Worm (Caenorhabditis elegans) whole organism, L4 larva: ENCODE data around the gene kreg-1.

Source experiments
- F10B5.3 ChIP-seq: sonication (generic microtip); optimal IDR thresholded peaks from 2 replicates; lab custom pipeline; 2016; ENCODE audit warnings: mild to moderate bottlenecking, missing genetic modification characterization, missing compliant biosample characterization
- F26F4.8 ChIP-seq: fragments of 200-800 bp; sonication (Bioruptor generic); conservative IDR thresholded peaks from 2 replicates; pipeline ENCODE4 v1.3.6; 2022; ENCODE audit warnings: missing genetic modification characterization, missing compliant biosample characterization
- R02D3.7 ChIP-seq: fragments of 150-350 bp; sonication (generic microtip); optimal IDR thresholded peaks from 3 replicates; lab custom pipeline; 2014; ENCODE audit warnings: missing biosample characterization, missing genetic modification characterization
- ZK337.2 ChIP-seq: fragments of 200-800 bp; sonication (Bioruptor generic); IDR thresholded peaks from 2 replicates; pipeline ENCODE4 v1.3.6; 2022; ENCODE audit warnings: missing genetic modification reagents, missing genetic modification characterization, missing compliant biosample characterization
- aly-2 ChIP-seq: sonication (generic microtip); optimal IDR thresholded peaks from 2 replicates; lab custom pipeline; 2018; ENCODE audit warnings: missing biosample characterization, missing genetic modification characterization
- ama-1 ChIP-seq: fragments of 150-350 bp; optimal IDR thresholded peaks from 2 replicates; lab custom pipeline; 2014; ENCODE audit warnings: inconsistent platforms, mixed read lengths
- ceh-32 ChIP-seq: sonication (generic microtip); optimal IDR thresholded peaks from 2 replicates; lab custom pipeline; 2016; ENCODE audit warnings: mild to moderate bottlenecking, missing genetic modification characterization, missing compliant biosample characterization; ENCODE audit not compliant: poor library complexity
- ceh-44 ChIP-seq: fragments of 200-800 bp; sonication (Bioruptor generic); IDR thresholded peaks from 2 replicates; pipeline ENCODE4 v1.3.6; 2022; ENCODE audit warnings: missing genetic modification reagents, missing genetic modification characterization, missing compliant biosample characterization
- ceh-82 ChIP-seq: sonication (generic microtip); optimal IDR thresholded peaks from 2 replicates; lab custom pipeline; 2017; ENCODE audit warnings: missing biosample characterization, missing genetic modification characterization
- ces-1 ChIP-seq: fragments of 150-350 bp; sonication (generic microtip); optimal IDR thresholded peaks from 4 replicates; lab custom pipeline; 2014; ENCODE audit warnings: missing biosample characterization, missing genetic modification reagents, missing genetic modification characterization
- cey-2 ChIP-seq: sonication (generic microtip); optimal IDR thresholded peaks from 3 replicates; lab custom pipeline; 2017; ENCODE audit warnings: missing genetic modification characterization, mild to moderate bottlenecking, missing compliant biosample characterization, antibody characterized with exemption, borderline replicate concordance; ENCODE audit not compliant: insufficient read depth
- daf-16 ChIP-seq, 3 experiments: sonication (generic microtip); optimal IDR thresholded peaks; 2 replicates each; lab custom pipeline; 2016 to 2017; ENCODE audit warnings: missing genetic modification characterization in 3 of 3, missing genetic modification reagents in 3 of 3, mild to moderate bottlenecking in 2 of 3, missing compliant biosample characterization in 2 of 3, missing biosample characterization in 1 of 3, moderate library complexity in 1 of 3
- daf-8 ChIP-seq: fragments of 200-800 bp; sonication (Bioruptor generic); IDR thresholded peaks from 2 replicates; pipeline ENCODE4 v1.3.6; 2022; ENCODE audit warnings: missing genetic modification characterization, missing compliant biosample characterization
- dmd-8 ChIP-seq: fragments of 200-800 bp; sonication (Bioruptor generic); IDR thresholded peaks from 2 replicates; pipeline ENCODE4 v1.3.6; 2022; ENCODE audit warnings: missing genetic modification characterization, missing compliant biosample characterization
- duxl-1 ChIP-seq: sonication (generic microtip); optimal IDR thresholded peaks from 2 replicates; lab custom pipeline; 2016; ENCODE audit warnings: mild to moderate bottlenecking, missing genetic modification characterization, moderate library complexity, missing compliant biosample characterization; ENCODE audit not compliant: poor library complexity
- dve-1 ChIP-seq: sonication (generic microtip); optimal IDR thresholded peaks from 2 replicates; lab custom pipeline; 2017; ENCODE audit warnings: antibody characterized with exemption, mild to moderate bottlenecking, missing genetic modification characterization, missing compliant biosample characterization; ENCODE audit not compliant: insufficient read depth
- fos-1 ChIP-seq: fragments of 150-350 bp; optimal IDR thresholded peaks from 2 replicates; lab custom pipeline; 2014; ENCODE audit warnings: missing biosample characterization, missing genetic modification characterization
- hlh-11 ChIP-seq: fragments of 200-800 bp; sonication (Bioruptor generic); optimal IDR thresholded peaks from 2 replicates; lab custom pipeline; 2018; ENCODE audit warnings: mild to moderate bottlenecking, missing genetic modification characterization, missing compliant biosample characterization
- hlh-30 ChIP-seq: sonication (generic microtip); optimal IDR thresholded peaks from 2 replicates; lab custom pipeline; 2017; ENCODE audit warnings: antibody characterized with exemption, mild to moderate bottlenecking, missing genetic modification characterization, missing compliant biosample characterization; ENCODE audit not compliant: insufficient read depth
- jun-1 ChIP-seq: fragments of 150-350 bp; optimal IDR thresholded peaks from 2 replicates; lab custom pipeline; 2014; ENCODE audit warnings: missing biosample characterization, missing genetic modification reagents, missing genetic modification characterization
- lin-1 ChIP-seq: fragments of 200-800 bp; sonication (Bioruptor generic); IDR thresholded peaks from 2 replicates; pipeline ENCODE4 v1.3.6; 2022; ENCODE audit warnings: missing genetic modification reagents, missing genetic modification characterization, missing compliant biosample characterization
- lin-13 ChIP-seq: fragments of 150-350 bp; optimal IDR thresholded peaks from 2 replicates; lab custom pipeline; 2014; ENCODE audit warnings: missing biosample characterization, missing genetic modification reagents, missing genetic modification characterization
- lin-15B ChIP-seq: fragments of 150-350 bp; sonication (generic microtip); optimal IDR thresholded peaks from 3 replicates; lab custom pipeline; 2014; ENCODE audit warnings: missing biosample characterization, missing genetic modification characterization
- lin-38 ChIP-seq: fragments of 200-800 bp; sonication (Bioruptor generic); IDR thresholded peaks from 2 replicates; pipeline ENCODE4 v1.3.6; 2022; ENCODE audit warnings: missing genetic modification reagents, missing genetic modification characterization, missing compliant biosample characterization
- lir-3 ChIP-seq: sonication (generic microtip); optimal IDR thresholded peaks from 2 replicates; lab custom pipeline; 2016; ENCODE audit warnings: mild to moderate bottlenecking, missing genetic modification characterization, missing compliant biosample characterization
- lsy-2 ChIP-seq, 2 experiments: fragments of 150-350 bp in 1 of 2; sonication (generic microtip) in 1 of 2; optimal IDR thresholded peaks; 2 replicates each; lab custom pipeline; 2014 to 2017; ENCODE audit warnings: missing biosample characterization in 2 of 2, missing genetic modification characterization in 2 of 2
- madf-9 ChIP-seq: fragments of 200-800 bp; sonication (Bioruptor generic); conservative IDR thresholded peaks from 2 replicates; pipeline ENCODE4 v1.3.6; 2022; ENCODE audit warnings: missing genetic modification reagents, missing genetic modification characterization, missing compliant biosample characterization
- mdt-29 ChIP-seq: fragments of 200-800 bp; sonication (Bioruptor generic); IDR thresholded peaks from 2 replicates; pipeline ENCODE4 v1.3.6; 2022; ENCODE audit warnings: missing genetic modification reagents, missing genetic modification characterization, missing compliant biosample characterization
- mep-1 ChIP-seq: fragments of 150-350 bp; sonication (generic microtip); optimal IDR thresholded peaks from 3 replicates; lab custom pipeline; 2014; ENCODE audit warnings: missing biosample characterization, missing genetic modification characterization
- mxl-2 ChIP-seq: fragments of 200-800 bp; sonication (Bioruptor generic); conservative IDR thresholded peaks from 2 replicates; pipeline ENCODE4 v1.3.6; 2022; ENCODE audit warnings: missing genetic modification reagents, missing genetic modification characterization, missing compliant biosample characterization
- nhr-102 ChIP-seq: sonication (generic microtip); optimal IDR thresholded peaks from 2 replicates; lab custom pipeline; 2016; ENCODE audit warnings: mild to moderate bottlenecking, missing genetic modification characterization, moderate library complexity, missing compliant biosample characterization
- nhr-111 ChIP-seq: fragments of 200-800 bp; sonication (Bioruptor generic); optimal IDR thresholded peaks from 2 replicates; lab custom pipeline; 2018; ENCODE audit warnings: mild to moderate bottlenecking, missing genetic modification characterization, missing compliant biosample characterization
- nhr-237 ChIP-seq: sonication (generic microtip); optimal IDR thresholded peaks from 2 replicates; lab custom pipeline; 2017; ENCODE audit warnings: missing biosample characterization, missing genetic modification characterization
- nhr-28 ChIP-seq: fragments of 150-350 bp; optimal IDR thresholded peaks from 2 replicates; lab custom pipeline; 2014; ENCODE audit warnings: missing biosample characterization, missing genetic modification characterization
- nhr-48 ChIP-seq: sonication (generic microtip); optimal IDR thresholded peaks from 2 replicates; lab custom pipeline; 2016; ENCODE audit warnings: mild to moderate bottlenecking, missing genetic modification characterization, missing compliant biosample characterization
- nhr-76 ChIP-seq: fragments of 150-350 bp; optimal IDR thresholded peaks from 2 replicates; lab custom pipeline; 2014; ENCODE audit warnings: missing biosample characterization, missing genetic modification characterization
- nhr-77 ChIP-seq: fragments of 150-350 bp; optimal IDR thresholded peaks from 2 replicates; lab custom pipeline; 2014; ENCODE audit warnings: missing biosample characterization, missing genetic modification characterization
- pqm-1 ChIP-seq: sonication (generic microtip); optimal IDR thresholded peaks from 2 replicates; lab custom pipeline; 2017; ENCODE audit warnings: missing biosample characterization, missing genetic modification characterization
- rbr-2 ChIP-seq: sonication (generic microtip); optimal IDR thresholded peaks from 2 replicates; lab custom pipeline; 2016; ENCODE audit warnings: missing genotype, missing genetic modification characterization, missing compliant biosample characterization
- saeg-2 ChIP-seq: fragments of 200-800 bp; sonication (Bioruptor generic); IDR thresholded peaks from 2 replicates; pipeline ENCODE4 v1.3.6; 2022; ENCODE audit warnings: missing genetic modification reagents, missing genetic modification characterization, missing compliant biosample characterization
- set-16 ChIP-seq: fragments of 200-800 bp; sonication (Bioruptor generic); IDR thresholded peaks from 2 replicates; pipeline ENCODE4 v1.3.6; 2022; ENCODE audit warnings: missing genetic modification reagents, missing genetic modification characterization, missing compliant biosample characterization
- snpc-4 ChIP-seq: fragments of 150-350 bp; optimal IDR thresholded peaks from 2 replicates; lab custom pipeline; 2014; ENCODE audit warnings: missing biosample characterization, missing genetic modification characterization
- spr-3 ChIP-seq: fragments of 200-800 bp; sonication (Bioruptor generic); optimal IDR thresholded peaks from 2 replicates; lab custom pipeline; 2018; ENCODE audit warnings: mild to moderate bottlenecking, missing genetic modification characterization, missing compliant biosample characterization
- tag-97 ChIP-seq: fragments of 200-800 bp; sonication (Bioruptor generic); IDR thresholded peaks from 2 replicates; pipeline ENCODE4 v1.3.6; 2022; ENCODE audit warnings: missing genetic modification characterization, missing compliant biosample characterization
- tra-1 ChIP-seq: fragments of 200-800 bp; sonication (Bioruptor generic); IDR thresholded peaks from 2 replicates; pipeline ENCODE4 v1.3.6; 2022; ENCODE audit warnings: missing genetic modification reagents, missing genetic modification characterization, missing compliant biosample characterization
- unc-130 ChIP-seq: sonication (generic microtip); optimal IDR thresholded peaks from 2 replicates; lab custom pipeline; 2016; ENCODE audit warnings: missing genetic modification reagents, missing genetic modification characterization, missing compliant biosample characterization
- vab-7 ChIP-seq: fragments of 200-800 bp; sonication (Bioruptor generic); IDR thresholded peaks from 2 replicates; pipeline ENCODE4 v1.3.6; 2022; ENCODE audit warnings: missing genetic modification reagents, missing genetic modification characterization, missing compliant biosample characterization
- zfp-2 ChIP-seq: sonication (generic microtip); optimal IDR thresholded peaks from 2 replicates; lab custom pipeline; 2016; ENCODE audit warnings: mild to moderate bottlenecking, missing genetic modification characterization, missing compliant biosample characterization
- ztf-7 ChIP-seq: fragments of 150-350 bp; optimal IDR thresholded peaks from 2 replicates; lab custom pipeline; 2014; ENCODE audit warnings: missing biosample characterization, missing genetic modification characterization

Gene kreg-1

ce11 chrX:8711141-8711645, 1.6 kb downstream of the kreg-1 start, which contains the start of gene F53A9.1 (continued):
- TF ChIP-seq ceh-44 (no peak), lir-3 (tag; lab: Kevin White, UChicago) (no peak), madf-9 (GFP tag; lab: Robert Waterston, UW) (no peak)

- TF ChIP-seq nhr-111 (GFP tag; lab: Kevin White, UChicago) (no peak), lin-1 (no peak), mxl-2 (GFP tag; lab: Robert Waterston, UW) (no peak), nhr-48 (tag; lab: Kevin White, UChicago) (peak; percentile 30), pqm-1 (peak; percentile 84), mdt-29 (GFP tag; lab: Robert Waterston, UW) (no peak), rbr-2 (tag; lab: Kevin White, UChicago) (no peak), aly-2 (tag; lab: Kevin White, UChicago) (no peak), snpc-4 (tag; lab: Kevin White, UChicago) (no peak), ces-1 (GFP tag; lab: Kevin White, UChicago) (no peak), lin-38 (GFP tag; lab: Robert Waterston, UW) (no peak), saeg-2 (GFP tag; lab: Robert Waterston, UW) (no peak), F26F4.8 (GFP tag; lab: Robert Waterston, UW) (no peak), spr-3 (no peak), nhr-102 (tag; lab: Kevin White, UChicago) (peak; percentile 0), nhr-237 (tag; lab: Kevin White, UChicago) (no peak), dmd-8 (no peak), F10B5.3 (no peak), set-16 (no peak), lin-15B (tag; lab: Kevin White, UChicago) (no peak), daf-16 (GFP tag; optimal IDR thresholded peaks at IDR 0.05; lab: Kevin White, UChicago) (no peak), daf-16 (tag; optimal IDR thresholded peaks at IDR 0.05; lab: Kevin White, UChicago) (peak; percentile 71), hlh-30 (peak; percentile 55), nhr-28 (peak; percentile 85), duxl-1 (tag; lab: Kevin White, UChicago) (no peak), unc-130 (GFP tag; lab: Kevin White, UChicago) (no peak), lsy-2 (tag; optimal IDR thresholded peaks at IDR 0.05; lab: Kevin White, UChicago) (peak in 1 of 2 experiments; percentile 4), cey-2 (tag; lab: Kevin White, UChicago) (no peak), ceh-32 (tag; lab: Kevin White, UChicago) (no peak), ztf-7 (tag; lab: Kevin White, UChicago) (peak; percentile 2), hlh-11 (peak; percentile 72), R02D3.7 (no peak), ama-1 (lab: Kevin White, UChicago) (no peak), zfp-2 (tag; lab: Kevin White, UChicago) (no peak), nhr-76 (no peak), daf-8 (GFP tag; lab: Robert Waterston, UW) (no peak), ZK337.2 (GFP tag; lab: Robert Waterston, UW) (no peak), tra-1 (GFP tag; lab: Robert Waterston, UW) (peak; percentile 64; the same call in 1 of the 2 replicates), nhr-77 (peak; percentile 61), lir-3 (tag; lab: Kevin White, UChicago) (no peak), dve-1 (tag; lab: Kevin White, UChicago) (peak; percentile 78), jun-1 (no peak), fos-1 (no peak), mep-1 (tag; lab: Kevin White, UChicago) (no peak), ceh-82 (tag; lab: Kevin White, UChicago) (no peak), vab-7 (GFP tag; lab: Robert Waterston, UW) (no peak), lin-13 (GFP tag; lab: Kevin White, UChicago) (no peak), tag-97 (GFP tag; lab: Robert Waterston, UW) (no peak)
These were observed 3.1 kb downstream of the kreg-1 start for ce11 chrX:8712662-8713061.
